Fruit fly (Drosophila melanogaster): ENCODE results near the gene Cfp1.
A peak's percentile ranks its signal among the peaks of the same experiment; 100 is the strongest.

The Cfp1 gene

dm6 chrX:9295518-9295917, 22.8 kb upstream of the Cfp1 start (continued):
- TF ChIP-seq CG3919 (GFP tag; optimal IDR thresholded peaks at IDR 0.05): peak; percentile 3
- no peak for TF ChIP-seq dac (GFP tag; optimal IDR thresholded peaks at IDR 0.05)
- TF ChIP-seq Blimp-1 (GFP tag; optimal IDR thresholded peaks at IDR 0.05): no peak
- peak; percentile 12 for TF ChIP-seq acj6 (GFP tag; optimal IDR thresholded peaks at IDR 0.05)
- no peak for TF ChIP-seq fd59A (GFP tag; optimal IDR thresholded peaks at IDR 0.05)
- no peak for TF ChIP-seq Sox102F (GFP tag; optimal IDR thresholded peaks at IDR 0.05)
- TF ChIP-seq CG10669 (GFP tag; optimal IDR thresholded peaks at IDR 0.05): peak; percentile 2
- TF ChIP-seq CG7368 (GFP tag; optimal IDR thresholded peaks at IDR 0.05): no peak
- TF ChIP-seq esn (GFP tag; optimal IDR thresholded peaks at IDR 0.05): peak; percentile 2
- TF ChIP-seq CG1621 (tag; optimal IDR thresholded peaks at IDR 0.05): no peak
- TF ChIP-seq CG6854 (GFP tag; optimal IDR thresholded peaks at IDR 0.05): no peak

- no peak for TF ChIP-seq CG15336 (GFP tag; IDR thresholded peaks at IDR 0.05)
- no peak for TF ChIP-seq Eip75B (GFP tag; optimal IDR thresholded peaks at IDR 0.05)
- TF ChIP-seq OdsH (GFP tag; optimal IDR thresholded peaks at IDR 0.05): no peak
- no peak for TF ChIP-seq CG32006 (GFP tag; optimal IDR thresholded peaks at IDR 0.05)
- no peak for TF ChIP-seq CG6808 (GFP tag; optimal IDR thresholded peaks at IDR 0.05)
- TF ChIP-seq spab (GFP tag; optimal IDR thresholded peaks at IDR 0.05): no peak
- no peak for TF ChIP-seq topi (GFP tag; optimal IDR thresholded peaks at IDR 0.05)
- TF ChIP-seq net (GFP tag; optimal IDR thresholded peaks at IDR 0.05): no peak
Observed at dm6 chrX:9291270-9291669, 18.5 kb upstream of the Cfp1 start.

DNA sequence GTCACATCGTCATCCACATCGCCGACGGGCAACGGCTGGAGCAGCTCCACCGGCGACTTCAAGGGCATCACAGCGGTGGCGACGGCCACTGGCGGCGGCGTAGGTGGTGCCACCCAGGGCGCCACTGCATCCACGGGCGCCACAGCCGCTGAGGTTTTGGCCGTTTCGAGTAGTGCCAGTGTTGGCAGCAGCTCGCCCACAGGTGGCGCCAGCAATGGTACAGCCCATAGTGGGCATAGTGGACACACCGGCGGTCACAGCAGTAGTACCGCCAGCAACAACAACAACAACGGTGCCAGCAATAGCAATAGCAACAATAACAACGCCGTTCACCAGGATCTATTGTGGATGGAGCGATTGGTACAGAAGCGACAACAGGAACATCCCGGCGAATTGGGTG, 13.6 kb upstream of the Cfp1 start:
- peak; percentile 3 for TF ChIP-seq Eip78C (GFP tag)
- no peak for TF ChIP-seq CG9139 (GFP tag; optimal IDR thresholded peaks at IDR 0.05)

DNA sequence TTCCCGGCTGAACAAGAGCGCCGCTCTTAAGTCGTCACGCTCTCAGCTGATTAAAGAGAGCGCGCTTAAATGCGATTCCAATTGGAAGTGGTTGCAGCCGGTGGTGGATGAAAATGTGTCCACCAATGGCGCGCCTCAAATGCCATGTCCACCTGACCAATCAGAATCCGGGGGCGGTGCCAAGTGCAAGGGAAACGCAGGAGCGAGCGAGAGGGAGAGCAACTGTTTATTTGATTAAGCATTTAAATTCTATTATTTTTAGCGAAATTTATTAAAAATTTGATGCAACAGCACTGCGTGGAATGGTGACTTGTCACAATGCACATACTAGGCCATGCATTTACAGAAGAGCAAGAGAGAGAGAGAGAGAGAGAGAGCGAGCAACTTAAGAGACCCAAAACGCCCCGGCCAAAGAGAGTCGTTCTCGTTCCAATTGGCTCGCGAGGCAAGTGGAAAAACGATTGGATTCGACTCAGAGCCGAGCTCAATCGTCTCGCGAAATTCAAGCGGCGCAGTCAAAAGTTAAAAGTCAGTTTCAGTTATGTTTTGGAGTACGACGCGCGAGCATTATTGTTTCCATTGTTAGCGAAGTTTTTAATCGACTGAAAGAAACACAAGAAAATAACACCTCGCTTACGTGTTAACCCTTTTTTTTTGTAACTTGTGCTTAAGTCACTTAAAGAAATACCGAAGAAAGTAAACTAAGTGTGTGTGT, 11.4 kb upstream of the Cfp1 start, which contains the start of gene lz:
lz (plus strand) TSS at position 626 of the 715 bp plus-strand sequence.
- TF ChIP-seq CG6163 (GFP tag; IDR thresholded peaks at IDR 0.05) (peak; percentile 8; the same call in 1 of the 3 replicates), Eip93F (GFP tag; optimal IDR thresholded peaks at IDR 0.05) (no peak), CG8119 (GFP tag; IDR thresholded peaks at IDR 0.05) (peak; percentile 66; the same call in 2 of the 3 replicates), ss (GFP tag; optimal IDR thresholded peaks at IDR 0.05) (peak; percentile 2 to 7), eg (GFP tag; IDR thresholded peaks at IDR 0.05) (peak; percentile 38; the same call in 1 of the 3 replicates), Eip78C (GFP tag) (peak; percentile 44), CG6854 (GFP tag; optimal IDR thresholded peaks at IDR 0.05) (peak; percentile 11), CG15336 (GFP tag; IDR thresholded peaks at IDR 0.05) (peak; percentile 35; the same call in 1 of the 2 replicates), CG8632 (GFP tag; optimal IDR thresholded peaks at IDR 0.05) (no peak), CG16779 (tag; optimal IDR thresholded peaks at IDR 0.05) (no peak)

DNA sequence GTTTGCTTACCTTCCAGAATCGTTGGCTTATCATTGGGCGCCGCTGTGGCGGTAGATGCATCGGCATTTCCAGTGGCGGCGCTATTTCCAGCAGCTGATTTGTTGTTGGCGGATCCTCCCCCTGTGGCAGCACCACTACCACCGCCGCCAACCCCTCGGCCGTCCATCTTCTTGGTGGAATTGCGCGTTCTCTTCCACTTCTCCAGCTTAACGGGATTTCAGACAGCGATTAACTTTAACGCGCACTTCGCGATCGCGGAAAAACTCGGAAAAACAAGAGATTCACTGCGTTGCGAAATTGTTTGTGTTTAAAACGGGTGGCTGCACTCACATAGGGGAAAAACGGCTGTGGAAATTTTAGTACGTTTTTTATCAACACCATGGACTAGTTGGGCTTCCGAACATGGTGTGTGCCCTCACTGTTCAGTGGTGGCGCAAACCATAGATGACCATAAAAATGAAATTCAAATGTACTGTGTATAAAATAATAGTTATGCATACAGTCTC, 10.1 kb upstream of the Cfp1 start, which contains the start of gene c11.1:
c11.1 (minus strand) TSS at position 335 of the 507 bp plus-strand sequence.
- peak; percentile 37 for TF ChIP-seq Sox14 (GFP tag; optimal IDR thresholded peaks at IDR 0.05)
- TF ChIP-seq CG8119 (GFP tag; IDR thresholded peaks at IDR 0.05): 0 out of 3 replicates have a peak, but pooled peaks have one; percentile 17
- no peak for TF ChIP-seq Eip93F (GFP tag; optimal IDR thresholded peaks at IDR 0.05)
- TF ChIP-seq Eip78C (GFP tag): peak; percentile 29
- TF ChIP-seq Eip75B (GFP tag; optimal IDR thresholded peaks at IDR 0.05): no peak
- TF ChIP-seq esn (GFP tag; optimal IDR thresholded peaks at IDR 0.05): peak; percentile 22
- TF ChIP-seq CG6808 (GFP tag; optimal IDR thresholded peaks at IDR 0.05): peak; percentile 64
- TF ChIP-seq CG15336 (GFP tag; IDR thresholded peaks at IDR 0.05): 0 out of 2 replicates have a peak, but pooled peaks have one; percentile 33

Measured in whole organism, prepupa.